Worm (Caenorhabditis elegans) whole organism, mixed stage, embryonic: ENCODE measurements around the gene acdh-6.

Experiments used
- lin-13 ChIP-seq: fragments of 150-350 bp; optimal IDR thresholded peaks from 2 replicates; lab custom pipeline; 2014; ENCODE audit warnings: missing biosample characterization, missing genetic modification characterization
- nhr-12 ChIP-seq: fragments of 150-350 bp; optimal IDR thresholded peaks from 2 replicates; lab custom pipeline; 2014; ENCODE audit warnings: missing biosample characterization, missing genetic modification characterization
- snpc-4 ChIP-seq: fragments of 150-350 bp; optimal IDR thresholded peaks from 2 replicates; lab custom pipeline; 2014; ENCODE audit warnings: missing biosample characterization, missing genetic modification characterization
- zip-8 ChIP-seq: fragments of 150-350 bp; optimal IDR thresholded peaks from 2 replicates; lab custom pipeline; 2014; ENCODE audit warnings: missing biosample characterization, missing genetic modification characterization

ce11 chrIII:8511711-8512110 is 49.2 kb upstream of the acdh-6 start:
- TF ChIP-seq zip-8 = no peak
- TF ChIP-seq lin-13 (tag; lab: Kevin White, UChicago) = no peak
- no peak for TF ChIP-seq nhr-12
- no peak for TF ChIP-seq snpc-4 (tag; lab: Kevin White, UChicago)
